Fruit fly (Drosophila melanogaster) whole organism, embryonic: ENCODE measurements around the gene spirit.

ENCODE experiments used
- Ada2b ChIP-seq: fragments of 200-800 bp; sonication (Bioruptor generic); IDR thresholded peaks from 2 replicates; pipeline ENCODE4 v1.3.6; 2022; ENCODE audit warnings: missing biosample characterization, missing genetic modification characterization
- Antp ChIP-seq: fragments of 200-800 bp; sonication (Bioruptor generic); optimal IDR thresholded peaks from 3 replicates; lab custom pipeline; 2016; ENCODE audit warnings: missing biosample characterization, missing genetic modification characterization
- B-H1 ChIP-seq: fragments of 200-800 bp; sonication (Bioruptor generic); IDR thresholded peaks from 3 replicates; pipeline ENCODE4 v1.3.6; 2022; ENCODE audit warnings: missing biosample characterization, missing genetic modification characterization
- CG11695 ChIP-seq: fragments of 200-800 bp; sonication (Bioruptor generic); IDR thresholded peaks from 3 replicates; pipeline ENCODE4 v1.3.6; 2022; ENCODE audit warnings: missing biosample characterization, missing genetic modification characterization
- CG12219 ChIP-seq: fragments of 200-800 bp; sonication (Bioruptor generic); optimal IDR thresholded peaks from 3 replicates; lab custom pipeline; 2018; ENCODE audit warnings: missing biosample characterization, mild to moderate bottlenecking, missing genetic modification characterization
- CG12769 ChIP-seq: fragments of 200-800 bp; sonication (Bioruptor generic); optimal IDR thresholded peaks from 2 replicates; lab custom pipeline; 2019; ENCODE audit warnings: missing biosample characterization, mild to moderate bottlenecking, missing genetic modification characterization, moderate library complexity
- CG13287 ChIP-seq: fragments of 200-800 bp; sonication (Bioruptor generic); IDR thresholded peaks from 2 replicates; pipeline ENCODE4 v1.3.6; 2022; ENCODE audit warnings: missing biosample characterization, missing genetic modification characterization; ENCODE audit not compliant: partially characterized antibody
- CG14441 ChIP-seq: fragments of 200-800 bp; sonication (Bioruptor generic); IDR thresholded peaks from 2 replicates; pipeline ENCODE4 v1.3.6; 2022; ENCODE audit warnings: missing biosample characterization, missing genetic modification characterization
- CG14667 ChIP-seq: fragments of 200-800 bp; sonication (Bioruptor generic); IDR thresholded peaks from 2 replicates; pipeline ENCODE4 v1.3.6; 2022; ENCODE audit warnings: missing biosample characterization, missing genetic modification characterization
- CG15269 ChIP-seq: fragments of 200-800 bp; sonication (Bioruptor generic); optimal IDR thresholded peaks from 2 replicates; lab custom pipeline; 2018; ENCODE audit warnings: missing biosample characterization, mild to moderate bottlenecking, missing genetic modification characterization, moderate library complexity
- CG15514 ChIP-seq: fragments of 200-800 bp; sonication (Bioruptor generic); optimal IDR thresholded peaks from 3 replicates; lab custom pipeline; 2017; ENCODE audit warnings: missing biosample characterization, missing genetic modification characterization, mild to moderate bottlenecking, moderate library complexity, missing genetic modification reagents
- CG1603 ChIP-seq: fragments of 200-800 bp; sonication (Bioruptor generic); optimal IDR thresholded peaks from 2 replicates; lab custom pipeline; 2019; ENCODE audit warnings: missing biosample characterization, mild to moderate bottlenecking, missing genetic modification characterization, moderate library complexity
- CG16863 ChIP-seq: fragments of 200-800 bp; sonication (Bioruptor generic); optimal IDR thresholded peaks from 3 replicates; lab custom pipeline; 2016; ENCODE audit warnings: missing biosample characterization, missing genetic modification characterization
- CG17328 ChIP-seq: fragments of 200-800 bp; sonication (Bioruptor generic); IDR thresholded peaks from 2 replicates; pipeline ENCODE4 v1.3.6; 2022; ENCODE audit warnings: missing biosample characterization, missing genetic modification characterization
- CG17359 ChIP-seq: fragments of 200-800 bp; sonication (Bioruptor generic); optimal IDR thresholded peaks from 3 replicates; lab custom pipeline; 2018; ENCODE audit warnings: missing biosample characterization, mild to moderate bottlenecking, missing genetic modification characterization, moderate library complexity
- CG17385 ChIP-seq: fragments of 200-800 bp; sonication (Bioruptor generic); optimal IDR thresholded peaks from 3 replicates; lab custom pipeline; 2018; ENCODE audit warnings: missing biosample characterization, mild to moderate bottlenecking, missing genetic modification characterization
- CG2889 ChIP-seq: fragments of 200-800 bp; sonication (Bioruptor generic); IDR thresholded peaks from 3 replicates; pipeline ENCODE4 v1.3.6; 2022; ENCODE audit warnings: missing biosample characterization, missing genetic modification characterization
- CG4617 ChIP-seq: fragments of 200-800 bp; sonication (Bioruptor generic); optimal IDR thresholded peaks from 3 replicates; lab custom pipeline; 2016; ENCODE audit warnings: missing biosample characterization, missing genetic modification characterization, borderline replicate concordance
- CG4707 ChIP-seq: fragments of 200-800 bp; sonication (Bioruptor generic); optimal IDR thresholded peaks from 2 replicates; lab custom pipeline; 2018; ENCODE audit warnings: missing biosample characterization, mild to moderate bottlenecking, missing genetic modification characterization, moderate library complexity
- CG6854 ChIP-seq: fragments of 200-800 bp; sonication (Bioruptor generic); optimal IDR thresholded peaks from 3 replicates; lab custom pipeline; 2017; ENCODE audit warnings: missing biosample characterization, mild to moderate bottlenecking, missing genetic modification characterization
- CG7556 ChIP-seq: fragments of 200-800 bp; sonication (Bioruptor generic); optimal IDR thresholded peaks from 2 replicates; lab custom pipeline; 2017; ENCODE audit warnings: missing biosample characterization, mild to moderate bottlenecking, missing genetic modification characterization
- CG8290 ChIP-seq, 3 experiments: fragments of 200-800 bp; sonication (Bioruptor generic); optimal IDR thresholded peaks; 2 replicates each; lab custom pipeline; 2016 to 2019; ENCODE audit warnings: missing biosample characterization in 3 of 3, missing genetic modification characterization in 3 of 3, mild to moderate bottlenecking in 2 of 3, moderate library complexity in 1 of 3
- CG9215 ChIP-seq: fragments of 200-800 bp; sonication (Bioruptor generic); IDR thresholded peaks from 2 replicates; pipeline ENCODE4 v1.3.6; 2022; ENCODE audit warnings: missing biosample characterization, missing genetic modification characterization
- CG9932 ChIP-seq: fragments of 200-800 bp; sonication (Bioruptor generic); IDR thresholded peaks from 2 replicates; pipeline ENCODE4 v1.3.6; 2022; ENCODE audit warnings: missing biosample characterization, missing genetic modification characterization
- Chrac-16 ChIP-seq: fragments of 200-800 bp; sonication (Bioruptor generic); optimal IDR thresholded peaks from 3 replicates; lab custom pipeline; 2016; ENCODE audit warnings: missing biosample characterization, missing genetic modification characterization
- Ets65A ChIP-seq: fragments of 200-800 bp; sonication (Bioruptor generic); peaks from one replicate; lab custom pipeline; 2016; ENCODE audit warnings: missing biosample characterization, missing genetic modification characterization
- HHEX ChIP-seq: fragments of 200-800 bp; sonication (Bioruptor generic); optimal IDR thresholded peaks from 3 replicates; lab custom pipeline; 2017; ENCODE audit warnings: missing biosample characterization, mild to moderate bottlenecking, missing genetic modification characterization, missing genetic modification reagents
- Meics ChIP-seq: fragments of 200-800 bp; sonication (Bioruptor generic); optimal IDR thresholded peaks from 2 replicates; lab custom pipeline; 2017; ENCODE audit warnings: missing biosample characterization, mild to moderate bottlenecking, missing genetic modification characterization
- Mrtf ChIP-seq: fragments of 200-800 bp; sonication (Bioruptor generic); IDR thresholded peaks from 3 replicates; pipeline ENCODE4 v1.3.6; 2022; ENCODE audit warnings: missing biosample characterization, missing genetic modification characterization
- Myb ChIP-seq: fragments of 200-800 bp; sonication (Bioruptor generic); optimal IDR thresholded peaks from 2 replicates; lab custom pipeline; 2016; ENCODE audit warnings: missing biosample characterization, missing genetic modification characterization
- Side ChIP-seq: fragments of 200-800 bp; sonication (Bioruptor generic); optimal IDR thresholded peaks from 2 replicates; lab custom pipeline; 2016; ENCODE audit warnings: missing biosample characterization, missing genetic modification characterization
- Xbp1 ChIP-seq: fragments of 200-800 bp; sonication (Bioruptor generic); optimal IDR thresholded peaks from 3 replicates; lab custom pipeline; 2016; ENCODE audit warnings: missing biosample characterization, mild to moderate bottlenecking, missing genetic modification characterization
- bsh ChIP-seq, 2 experiments: fragments of 200-800 bp; sonication (Bioruptor generic); optimal IDR thresholded peaks; 2 replicates each; lab custom pipeline; 2017 to 2018; ENCODE audit warnings: mild to moderate bottlenecking in 2 of 2, missing biosample characterization in 2 of 2, missing genetic modification characterization in 2 of 2, moderate library complexity in 1 of 2
- dmrt99B ChIP-seq: fragments of 200-800 bp; sonication (Bioruptor generic); optimal IDR thresholded peaks from 2 replicates; lab custom pipeline; 2018; ENCODE audit warnings: missing biosample characterization, mild to moderate bottlenecking, missing genetic modification characterization, moderate library complexity
- dysf ChIP-seq: fragments of 200-800 bp; sonication (Bioruptor generic); IDR thresholded peaks from 3 replicates; pipeline ENCODE4 v1.3.6; 2022; ENCODE audit warnings: missing biosample characterization, missing genetic modification characterization
- gce ChIP-seq: fragments of 200-800 bp; sonication (Bioruptor generic); IDR thresholded peaks from 3 replicates; pipeline ENCODE4 v1.3.6; 2022; ENCODE audit warnings: missing biosample characterization, missing genetic modification characterization
- gem ChIP-seq: fragments of 200-800 bp; sonication (Bioruptor generic); optimal IDR thresholded peaks from 2 replicates; lab custom pipeline; 2019; ENCODE audit warnings: missing biosample characterization, mild to moderate bottlenecking, missing genetic modification characterization, moderate library complexity
- hbn ChIP-seq: fragments of 200-800 bp; sonication (Bioruptor generic); IDR thresholded peaks from 2 replicates; pipeline ENCODE4 v1.3.6; 2022; ENCODE audit warnings: missing biosample characterization, missing genetic modification characterization; ENCODE audit not compliant: partially characterized antibody
- her ChIP-seq: fragments of 200-800 bp; sonication (Bioruptor generic); optimal IDR thresholded peaks from 2 replicates; lab custom pipeline; 2016; ENCODE audit warnings: missing biosample characterization, missing genetic modification characterization
- ken ChIP-seq: fragments of 200-800 bp; sonication (Bioruptor generic); IDR thresholded peaks from 3 replicates; pipeline ENCODE4 v1.3.6; 2022; ENCODE audit warnings: missing biosample characterization, missing genetic modification characterization
- lov ChIP-seq, 2 experiments: fragments of 200-800 bp in 1 of 2; fragments of >200 bp in 1 of 2; sonication (Bioruptor generic) in 1 of 2; IDR thresholded peaks in 1 of 2; optimal IDR thresholded peaks in 1 of 2; 2 replicates in 1 of 2; 3 replicates in 1 of 2; pipeline versions ENCODE4 v1.3.6 to Lab custom; 2017 to 2022; ENCODE audit warnings: missing biosample characterization in 1 of 2, missing genetic modification characterization in 1 of 2
- mam ChIP-seq: fragments of 200-800 bp; sonication (Bioruptor generic); optimal IDR thresholded peaks from 3 replicates; lab custom pipeline; 2016; ENCODE audit warnings: missing biosample characterization, missing genetic modification characterization
- phol ChIP-seq: fragments of 200-800 bp; sonication (Bioruptor generic); optimal IDR thresholded peaks from 3 replicates; lab custom pipeline; 2018; ENCODE audit warnings: missing biosample characterization, mild to moderate bottlenecking, missing genetic modification characterization, moderate library complexity
- sens ChIP-seq: fragments of 200-800 bp; sonication (Bioruptor generic); peaks from one replicate; lab custom pipeline; 2016; ENCODE audit warnings: missing biosample characterization, missing genetic modification characterization
- seq ChIP-seq: fragments of 200-800 bp; sonication (Bioruptor generic); IDR thresholded peaks from 2 replicates; pipeline ENCODE4 v1.3.6; 2022; ENCODE audit warnings: missing biosample characterization, missing genetic modification characterization
- slbo ChIP-seq: fragments of 200-800 bp; sonication (Bioruptor generic); IDR thresholded peaks from 2 replicates; pipeline ENCODE4 v1.3.6; 2022; ENCODE audit warnings: missing biosample characterization, missing genetic modification characterization
- stc ChIP-seq: fragments of 200-800 bp; sonication (Bioruptor generic); IDR thresholded peaks from 2 replicates; pipeline ENCODE4 v1.3.6; 2022; ENCODE audit warnings: missing biosample characterization, missing genetic modification characterization
- stwl ChIP-seq: fragments of 200-800 bp; sonication (Bioruptor generic); optimal IDR thresholded peaks from 3 replicates; lab custom pipeline; 2018; ENCODE audit warnings: missing biosample characterization, mild to moderate bottlenecking, missing genetic modification characterization, moderate library complexity
- vvl ChIP-seq: fragments of 200-800 bp; sonication (Bioruptor generic); IDR thresholded peaks from 2 replicates; pipeline ENCODE4 v1.3.6; 2022; ENCODE audit warnings: missing biosample characterization, missing genetic modification characterization

The spirit gene

DNA sequence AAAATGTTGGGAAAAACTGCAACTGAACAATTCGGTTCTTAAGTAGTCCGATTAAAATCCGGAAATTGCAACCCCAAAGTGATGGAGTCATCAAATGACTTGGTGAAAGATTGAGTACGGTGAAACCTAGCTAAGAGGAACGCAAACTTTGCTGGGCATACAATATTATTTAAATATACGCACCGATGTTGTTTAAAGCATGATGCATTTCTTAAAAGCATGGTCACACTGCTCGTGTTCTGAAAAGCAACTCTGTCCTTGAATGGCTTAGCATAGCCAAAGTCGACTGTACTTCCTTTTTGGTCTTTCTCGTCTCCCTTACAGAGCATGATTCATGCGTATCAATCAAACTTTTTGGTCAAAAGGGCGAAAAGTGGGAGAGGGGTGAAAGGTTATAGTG, 36.7 kb downstream of the spirit start (continued):
- TF ChIP-seq stc (GFP tag; lab: Robert Waterston, UW) (no peak), CG8290 (GFP tag; optimal IDR thresholded peaks at IDR 0.05; lab: Kevin White, UChicago) (no peak), CG8290 (tag; optimal IDR thresholded peaks at IDR 0.05; lab: Kevin White, UChicago) (peak in 1 of 2 experiments; percentile 45), CG1603 (peak; percentile 34), dysf (GFP tag; lab: Robert Waterston, UW) (0 out of 3 replicates have a peak, but pooled peaks have one; percentile 49), gce (GFP tag; lab: Robert Waterston, UW) (0 out of 3 replicates have a peak, but pooled peaks have one; percentile 47), Side (GFP tag; lab: Kevin White, UChicago) (peak; percentile 23), mam (GFP tag; lab: Kevin White, UChicago) (peak; percentile 46), her (peak; percentile 14), slbo (GFP tag; lab: Robert Waterston, UW) (peak; percentile 63), CG6854 (GFP tag; lab: Kevin White, UChicago) (peak; percentile 16), CG7556 (GFP tag; lab: Kevin White, UChicago) (peak; percentile 26), CG9932 (GFP tag; lab: Robert Waterston, UW) (peak; percentile 50; the same call in 1 of the 2 replicates), CG12219 (no peak), Myb (GFP tag; lab: Kevin White, UChicago) (peak; percentile 9), stwl (tag; lab: Kevin White, UChicago) (peak; percentile 40), CG13287 (GFP tag; lab: Robert Waterston, UW) (no peak), CG14667 (GFP tag; lab: Robert Waterston, UW) (no peak), phol (tag; lab: Kevin White, UChicago) (peak; percentile 1), Mrtf (GFP tag; lab: Robert Waterston, UW) (peak; percentile 58; the same call in 2 of the 3 replicates), HHEX (GFP tag; lab: Kevin White, UChicago) (peak; percentile 26), Chrac-16 (GFP tag; lab: Kevin White, UChicago) (no peak), Ada2b (GFP tag; lab: Robert Waterston, UW) (peak; percentile 66), seq (0 out of 2 replicates have a peak, but pooled peaks have one; percentile 27), hbn (no peak), CG12769 (tag; lab: Kevin White, UChicago) (peak; percentile 49), Antp (GFP tag; lab: Kevin White, UChicago) (peak; percentile 29), bsh (GFP tag; optimal IDR thresholded peaks at IDR 0.05; lab: Kevin White, UChicago) (peak in 1 of 2 experiments; percentile 22), CG17328 (GFP tag; lab: Robert Waterston, UW) (0 out of 2 replicates have a peak, but pooled peaks have one; percentile 15), dmrt99B (tag; lab: Kevin White, UChicago) (peak; percentile 61), CG14441 (GFP tag; lab: Robert Waterston, UW) (peak; percentile 42; the same call in 1 of the 2 replicates), CG17385 (GFP tag; lab: Kevin White, UChicago) (peak; percentile 14), CG17359 (tag; lab: Kevin White, UChicago) (peak; percentile 27), CG9215 (GFP tag; lab: Robert Waterston, UW) (0 out of 2 replicates have a peak, but pooled peaks have one; percentile 11), CG11695 (GFP tag; lab: Robert Waterston, UW) (0 out of 3 replicates have a peak, but pooled peaks have one; percentile 38), CG4617 (GFP tag; lab: Kevin White, UChicago) (no peak), B-H1 (peak; percentile 14; the same call in 2 of the 3 replicates), CG15514 (GFP tag; lab: Kevin White, UChicago) (peak; percentile 0), gem (tag; lab: Kevin White, UChicago) (peak; percentile 43), CG16863 (no peak), lov (optimal IDR thresholded peaks at IDR 0.05; lab: Kevin White, UChicago) (no peak), lov (GFP tag; IDR thresholded peaks at IDR 0.05; lab: Robert Waterston, UW) (no peak), ken (GFP tag; lab: Robert Waterston, UW) (0 out of 3 replicates have a peak, but pooled peaks have one; percentile 35), sens (GFP tag; lab: Kevin White, UChicago) (peak; percentile 90), Ets65A (peak; percentile 89), CG2889 (GFP tag; lab: Robert Waterston, UW) (0 out of 3 replicates have a peak, but pooled peaks have one; percentile 7), CG4707 (GFP tag; lab: Kevin White, UChicago) (peak; percentile 5), CG15269 (tag; lab: Kevin White, UChicago) (peak; percentile 18), Xbp1 (peak; percentile 21), Meics (peak; percentile 15), vvl (GFP tag; lab: Robert Waterston, UW) (peak; percentile 50; the same call in 1 of the 2 replicates)
